Worm (Caenorhabditis elegans): ENCODE measurements around the gene Y81G3A.6.
"Not testable (repeated sequence)": the region's sequence is repeated elsewhere in the genome, so short reads cannot be mapped to it uniquely, and the experiment has no call there.

The Y81G3A.6 gene

ce11 chrII:13082403-13082802 is at the start of gene Y81G3A.6:
Y81G3A.6 (minus strand) TSS chrII:13082503.
- not testable (repeated sequence) for TF ChIP-seq ztf-29, ztf-23, tab-1 (GFP tag; IDR thresholded peaks at IDR 0.05)

ce11 chrII:13130576-13130975 is 48.3 kb upstream of the Y81G3A.6 start:
- TF ChIP-seq klf-2 (GFP tag; conservative IDR thresholded peaks at IDR 0.05) (no peak), flt-1 (GFP tag; IDR thresholded peaks at IDR 0.05) (no peak), ztf-29 (GFP tag; IDR thresholded peaks at IDR 0.05) (no peak), ztf-23 (GFP tag; IDR thresholded peaks at IDR 0.05) (no peak)

- no peak for TF ChIP-seq klf-2 (GFP tag; conservative IDR thresholded peaks at IDR 0.05)
- no peak for TF ChIP-seq ztf-29 (GFP tag; IDR thresholded peaks at IDR 0.05)
- TF ChIP-seq T22C8.4 (GFP tag; IDR thresholded peaks at IDR 0.05): no peak
- no peak for TF ChIP-seq ztf-23 (GFP tag; IDR thresholded peaks at IDR 0.05)
- TF ChIP-seq cog-1 (tag; optimal IDR thresholded peaks at IDR 0.05): no peak
- TF ChIP-seq ref-1 (GFP tag; conservative IDR thresholded peaks at IDR 0.05): no peak
- TF ChIP-seq flt-1 (GFP tag; IDR thresholded peaks at IDR 0.05): no peak
- no peak for TF ChIP-seq med-1 (GFP tag; optimal IDR thresholded peaks at IDR 0.05; ENCODE audit: insufficient read depth)
- TF ChIP-seq tab-1 (GFP tag; IDR thresholded peaks at IDR 0.05): no peak
Observed at ce11 chrII:13129602-13130001, 47.3 kb upstream of the Y81G3A.6 start, which contains the start of gene F29C12.6. F29C12.6 (plus strand) TSS chrII:13129902.

- TF ChIP-seq ztf-23 (GFP tag; IDR thresholded peaks at IDR 0.05) (no peak), ref-1 (GFP tag; conservative IDR thresholded peaks at IDR 0.05) (no peak), flt-1 (GFP tag; IDR thresholded peaks at IDR 0.05) (no peak), tab-1 (GFP tag; IDR thresholded peaks at IDR 0.05) (no peak), med-1 (GFP tag; optimal IDR thresholded peaks at IDR 0.05; ENCODE audit: insufficient read depth) (no peak), ztf-29 (GFP tag; IDR thresholded peaks at IDR 0.05) (no peak), cog-1 (tag; optimal IDR thresholded peaks at IDR 0.05) (no peak), klf-2 (GFP tag; conservative IDR thresholded peaks at IDR 0.05) (no peak), T22C8.4 (GFP tag; IDR thresholded peaks at IDR 0.05) (no peak)
Observed at ce11 chrII:13122720-13123119, 40.4 kb upstream of the Y81G3A.6 start, which contains the start of gene bath-45. bath-45 (plus strand) TSS chrII:13123020.

- peak; percentile 53 for TF ChIP-seq cog-1 (tag; optimal IDR thresholded peaks at IDR 0.05)
- TF ChIP-seq med-1 (GFP tag; optimal IDR thresholded peaks at IDR 0.05; ENCODE audit: insufficient read depth): no peak
- no peak for TF ChIP-seq tab-1 (GFP tag; IDR thresholded peaks at IDR 0.05)
- TF ChIP-seq ref-1 (GFP tag; conservative IDR thresholded peaks at IDR 0.05): no peak
- no peak for TF ChIP-seq ztf-29 (GFP tag; IDR thresholded peaks at IDR 0.05)
- TF ChIP-seq ztf-23 (GFP tag; IDR thresholded peaks at IDR 0.05): peak; percentile 71
- TF ChIP-seq flt-1 (GFP tag; IDR thresholded peaks at IDR 0.05): peak; percentile 67
- no peak for TF ChIP-seq klf-2 (GFP tag; conservative IDR thresholded peaks at IDR 0.05)
- TF ChIP-seq T22C8.4 (GFP tag; IDR thresholded peaks at IDR 0.05): no peak
Observed at ce11 chrII:13117135-13117534, 34.8 kb upstream of the Y81G3A.6 start, which contains the start of gene gfm-1. gfm-1 (plus strand) TSS chrII:13117483.

ce11 chrII:13116710-13117109 is 34.4 kb upstream of the Y81G3A.6 start, which contains the start of gene rict-1:
rict-1 (minus strand) TSS chrII:13116810.
- TF ChIP-seq med-1 (GFP tag; optimal IDR thresholded peaks at IDR 0.05; ENCODE audit: insufficient read depth) (no peak), flt-1 (GFP tag; IDR thresholded peaks at IDR 0.05) (no peak), klf-2 (GFP tag; conservative IDR thresholded peaks at IDR 0.05) (no peak), cog-1 (tag; optimal IDR thresholded peaks at IDR 0.05) (no peak), ztf-23 (GFP tag; IDR thresholded peaks at IDR 0.05) (no peak), tab-1 (GFP tag; IDR thresholded peaks at IDR 0.05) (no peak), T22C8.4 (GFP tag; IDR thresholded peaks at IDR 0.05) (no peak), ztf-29 (GFP tag; IDR thresholded peaks at IDR 0.05) (no peak), ref-1 (GFP tag; conservative IDR thresholded peaks at IDR 0.05) (no peak)

ce11 chrII:13107719-13108118 is 25.4 kb upstream of the Y81G3A.6 start, which contains the start of gene pqn-32:
pqn-32 (plus strand) TSS chrII:13108019.
- TF ChIP-seq ref-1 (GFP tag; conservative IDR thresholded peaks at IDR 0.05) (no peak), tab-1 (GFP tag; IDR thresholded peaks at IDR 0.05) (no peak), ztf-29 (GFP tag; IDR thresholded peaks at IDR 0.05) (no peak), med-1 (GFP tag; optimal IDR thresholded peaks at IDR 0.05; ENCODE audit: insufficient read depth) (no peak), T22C8.4 (GFP tag; IDR thresholded peaks at IDR 0.05) (no peak), ztf-23 (GFP tag; IDR thresholded peaks at IDR 0.05) (no peak), flt-1 (GFP tag; IDR thresholded peaks at IDR 0.05) (no peak)

ce11 chrII:13098175-13098574 is 15.9 kb upstream of the Y81G3A.6 start, which contains the start of gene col-86:
col-86 (minus strand) TSS chrII:13098275.
- no peak for TF ChIP-seq med-1 (GFP tag; optimal IDR thresholded peaks at IDR 0.05; ENCODE audit: insufficient read depth)
- TF ChIP-seq T22C8.4 (GFP tag; IDR thresholded peaks at IDR 0.05): no peak
- TF ChIP-seq ztf-29 (GFP tag; IDR thresholded peaks at IDR 0.05): no peak
- TF ChIP-seq klf-2 (GFP tag; conservative IDR thresholded peaks at IDR 0.05): no peak
- TF ChIP-seq tab-1 (GFP tag; IDR thresholded peaks at IDR 0.05): no peak
- TF ChIP-seq flt-1 (GFP tag; IDR thresholded peaks at IDR 0.05): no peak
- no peak for TF ChIP-seq ref-1 (GFP tag; conservative IDR thresholded peaks at IDR 0.05)
- TF ChIP-seq ztf-23 (GFP tag; IDR thresholded peaks at IDR 0.05): no peak
- no peak for TF ChIP-seq cog-1 (tag; optimal IDR thresholded peaks at IDR 0.05)

- TF ChIP-seq ztf-23 (GFP tag; IDR thresholded peaks at IDR 0.05): no peak
- TF ChIP-seq T22C8.4 (GFP tag; IDR thresholded peaks at IDR 0.05): no peak
- TF ChIP-seq ztf-29 (GFP tag; IDR thresholded peaks at IDR 0.05): no peak
- TF ChIP-seq tab-1 (GFP tag; IDR thresholded peaks at IDR 0.05): no peak
- no peak for TF ChIP-seq med-1 (GFP tag; optimal IDR thresholded peaks at IDR 0.05; ENCODE audit: insufficient read depth)
- no peak for TF ChIP-seq cog-1 (tag; optimal IDR thresholded peaks at IDR 0.05)
- no peak for TF ChIP-seq ref-1 (GFP tag; conservative IDR thresholded peaks at IDR 0.05)
- no peak for TF ChIP-seq klf-2 (GFP tag; conservative IDR thresholded peaks at IDR 0.05)
- TF ChIP-seq flt-1 (GFP tag; IDR thresholded peaks at IDR 0.05): no peak
Observed at ce11 chrII:13096345-13096744, 14.0 kb upstream of the Y81G3A.6 start.

ce11 chrII:13091857-13092256 is 9.6 kb upstream of the Y81G3A.6 start:
- TF ChIP-seq flt-1 (GFP tag; IDR thresholded peaks at IDR 0.05): no peak
- TF ChIP-seq ref-1 (GFP tag; conservative IDR thresholded peaks at IDR 0.05): no peak
- TF ChIP-seq T22C8.4 (GFP tag; IDR thresholded peaks at IDR 0.05): no peak
- TF ChIP-seq med-1 (GFP tag; optimal IDR thresholded peaks at IDR 0.05; ENCODE audit: insufficient read depth): no peak
- TF ChIP-seq ztf-23 (GFP tag; IDR thresholded peaks at IDR 0.05): no peak
- TF ChIP-seq ztf-29 (GFP tag; IDR thresholded peaks at IDR 0.05): no peak
- no peak for TF ChIP-seq klf-2 (GFP tag; conservative IDR thresholded peaks at IDR 0.05)
- TF ChIP-seq tab-1 (GFP tag; IDR thresholded peaks at IDR 0.05): no peak

Measured in whole organism, midembryonic.